Worm (Caenorhabditis elegans) whole organism, midembryonic: ENCODE results near the gene srh-2.

Source experiments
- T22C8.4 ChIP-seq: fragments of 200-800 bp; sonication (Bioruptor generic); IDR thresholded peaks from 2 replicates; pipeline ENCODE4 v1.3.6; 2022; ENCODE audit warnings: missing genetic modification characterization, missing compliant biosample characterization
- cog-1 ChIP-seq: sonication (generic microtip); optimal IDR thresholded peaks from 2 replicates; lab custom pipeline; 2016; ENCODE audit warnings: missing genetic modification characterization, missing compliant biosample characterization
- flt-1 ChIP-seq: fragments of 200-800 bp; sonication (Bioruptor generic); IDR thresholded peaks from 2 replicates; pipeline ENCODE4 v1.3.6; 2022; ENCODE audit warnings: missing genetic modification characterization, missing compliant biosample characterization
- klf-2 ChIP-seq: fragments of 200-800 bp; sonication (Bioruptor generic); conservative IDR thresholded peaks from 2 replicates; pipeline ENCODE4 v1.3.6; 2022; ENCODE audit warnings: missing genetic modification reagents, missing genetic modification characterization, missing compliant biosample characterization
- med-1 ChIP-seq: sonication (generic microtip); optimal IDR thresholded peaks from 2 replicates; lab custom pipeline; 2017; ENCODE audit warnings: missing genetic modification characterization, mild to moderate bottlenecking, missing compliant biosample characterization, antibody characterized with exemption, missing genetic modification reagents; ENCODE audit not compliant: insufficient read depth
- ref-1 ChIP-seq: fragments of 200-800 bp; sonication (Bioruptor generic); conservative IDR thresholded peaks from 2 replicates; pipeline ENCODE4 v1.3.6; 2022; ENCODE audit warnings: missing genetic modification reagents, missing genetic modification characterization, missing compliant biosample characterization
- tab-1 ChIP-seq: fragments of 200-800 bp; sonication (Bioruptor generic); IDR thresholded peaks from 2 replicates; pipeline ENCODE4 v1.3.6; 2022; ENCODE audit warnings: missing genetic modification characterization, missing compliant biosample characterization
- ztf-23 ChIP-seq: fragments of 200-800 bp; sonication (Bioruptor generic); IDR thresholded peaks from 2 replicates; pipeline ENCODE4 v1.3.6; 2022; ENCODE audit warnings: missing genetic modification reagents, missing genetic modification characterization, missing compliant biosample characterization
- ztf-29 ChIP-seq: fragments of 200-800 bp; sonication (Bioruptor generic); IDR thresholded peaks from 2 replicates; pipeline ENCODE4 v1.3.6; 2022; ENCODE audit warnings: missing genetic modification reagents, missing genetic modification characterization, missing compliant biosample characterization

Gene srh-2

ce11 chrV:773256-773655 lies 45.2 kb downstream of the srh-2 start, which contains the start of gene sti-1:
Gene sti-1 (plus strand): TSS chrV:773518.
- TF ChIP-seq tab-1 (GFP tag; lab: Robert Waterston, UW) (no peak), ztf-29 (no peak), cog-1 (peak; percentile 68), med-1 (GFP tag; lab: Kevin White, UChicago) (peak; percentile 18), flt-1 (GFP tag; lab: Robert Waterston, UW) (no peak), T22C8.4 (no peak)

ce11 chrV:774341-774740 lies 46.2 kb downstream of the srh-2 start:
- no peak for TF ChIP-seq ref-1 (GFP tag; lab: Robert Waterston, UW)
- no peak for TF ChIP-seq tab-1 (GFP tag; lab: Robert Waterston, UW)
- TF ChIP-seq ztf-23 (GFP tag; lab: Robert Waterston, UW): no peak
- no peak for TF ChIP-seq klf-2 (GFP tag; lab: Robert Waterston, UW)
- no peak for TF ChIP-seq cog-1
- TF ChIP-seq flt-1 (GFP tag; lab: Robert Waterston, UW): no peak
- no peak for TF ChIP-seq ztf-29
- no peak for TF ChIP-seq T22C8.4
- TF ChIP-seq med-1 (GFP tag; lab: Kevin White, UChicago): no peak

ce11 chrV:774875-775359 lies 46.8 kb downstream of the srh-2 start, which contains the start of gene srbc-58:
Gene srbc-58 (plus strand): TSS chrV:774995.
- TF ChIP-seq flt-1 (GFP tag; lab: Robert Waterston, UW) (no peak), tab-1 (GFP tag; lab: Robert Waterston, UW) (no peak), ztf-23 (GFP tag; lab: Robert Waterston, UW) (no peak), T22C8.4 (no peak), ztf-29 (no peak), med-1 (GFP tag; lab: Kevin White, UChicago) (no peak), ref-1 (GFP tag; lab: Robert Waterston, UW) (no peak), klf-2 (GFP tag; lab: Robert Waterston, UW) (no peak), cog-1 (no peak)

ce11 chrV:777285-777684 lies 49.2 kb downstream of the srh-2 start, which contains the start of gene R09E12.9:
Gene R09E12.9 (plus strand): TSS chrV:777600.
- TF ChIP-seq flt-1 (GFP tag; lab: Robert Waterston, UW) (no peak), ztf-29 (no peak), ztf-23 (GFP tag; lab: Robert Waterston, UW) (no peak), klf-2 (GFP tag; lab: Robert Waterston, UW) (no peak), cog-1 (no peak), med-1 (GFP tag; lab: Kevin White, UChicago) (no peak), tab-1 (GFP tag; lab: Robert Waterston, UW) (no peak), T22C8.4 (no peak), ref-1 (GFP tag; lab: Robert Waterston, UW) (no peak)

- TF ChIP-seq cog-1 (no peak), ref-1 (GFP tag; lab: Robert Waterston, UW) (no peak), T22C8.4 (no peak), flt-1 (GFP tag; lab: Robert Waterston, UW) (no peak), klf-2 (GFP tag; lab: Robert Waterston, UW) (no peak), ztf-29 (no peak), tab-1 (GFP tag; lab: Robert Waterston, UW) (no peak)
Measured at ce11 chrV:778339-778738, 50.2 kb downstream of the srh-2 start, which contains the start of gene srbc-59. Gene srbc-59 (plus strand): TSS chrV:778639.

ce11 chrV:779999-780398 lies 51.9 kb downstream of the srh-2 start, which contains the start of gene srbc-60:
Gene srbc-60 (plus strand): TSS chrV:780299.
- TF ChIP-seq cog-1: no peak
- TF ChIP-seq ref-1 (GFP tag; lab: Robert Waterston, UW): no peak
- TF ChIP-seq T22C8.4: no peak
- no peak for TF ChIP-seq ztf-23 (GFP tag; lab: Robert Waterston, UW)
- no peak for TF ChIP-seq med-1 (GFP tag; lab: Kevin White, UChicago)
- no peak for TF ChIP-seq tab-1 (GFP tag; lab: Robert Waterston, UW)
- TF ChIP-seq ztf-29: no peak
- no peak for TF ChIP-seq klf-2 (GFP tag; lab: Robert Waterston, UW)
- TF ChIP-seq flt-1 (GFP tag; lab: Robert Waterston, UW): no peak

ce11 chrV:782432-782831 lies 54.3 kb downstream of the srh-2 start, which contains the start of gene srab-16:
Gene srab-16 (plus strand): TSS chrV:782732.
- TF ChIP-seq T22C8.4 (no peak), ztf-23 (GFP tag; lab: Robert Waterston, UW) (no peak), ztf-29 (no peak), tab-1 (GFP tag; lab: Robert Waterston, UW) (no peak), klf-2 (GFP tag; lab: Robert Waterston, UW) (no peak), ref-1 (GFP tag; lab: Robert Waterston, UW) (no peak), med-1 (GFP tag; lab: Kevin White, UChicago) (no peak), flt-1 (GFP tag; lab: Robert Waterston, UW) (no peak)
